Fruit fly (Drosophila melanogaster) whole organism, embryonic: Measurements from ENCODE around the gene Efhc1.1.
A peak's percentile ranks its signal among the peaks of the same experiment; 100 is the strongest.

ENCODE experiments used
- Ada2b ChIP-seq: fragments of 200-800 bp; sonication (Bioruptor generic); IDR thresholded peaks from 2 replicates; pipeline ENCODE4 v1.3.6; 2022; ENCODE audit warnings: missing biosample characterization, missing genetic modification characterization
- Atf6 ChIP-seq: fragments of 200-800 bp; sonication (Bioruptor generic); IDR thresholded peaks from 2 replicates; pipeline ENCODE4 v1.3.6; 2022; ENCODE audit warnings: missing biosample characterization, missing genetic modification characterization
- BEAF-32 ChIP-seq: fragments of 200-800 bp; sonication (Bioruptor generic); optimal IDR thresholded peaks from 3 replicates; lab custom pipeline; 2017; ENCODE audit warnings: missing biosample characterization, missing genetic modification characterization, mild to moderate bottlenecking, moderate library complexity, missing genetic modification reagents
- BtbVII ChIP-seq: fragments of 200-800 bp; sonication (Bioruptor generic); optimal IDR thresholded peaks from 3 replicates; lab custom pipeline; 2017; ENCODE audit warnings: missing biosample characterization, mild to moderate bottlenecking, missing genetic modification characterization
- CG11398 ChIP-seq: fragments of 200-800 bp; sonication (Bioruptor generic); optimal IDR thresholded peaks from 2 replicates; lab custom pipeline; 2016; ENCODE audit warnings: missing biosample characterization, missing genetic modification characterization
- CG12219 ChIP-seq: fragments of 200-800 bp; sonication (Bioruptor generic); optimal IDR thresholded peaks from 3 replicates; lab custom pipeline; 2018; ENCODE audit warnings: missing biosample characterization, mild to moderate bottlenecking, missing genetic modification characterization
- CG12236 ChIP-seq: fragments of 200-800 bp; sonication (Bioruptor generic); optimal IDR thresholded peaks from 2 replicates; lab custom pipeline; 2016; ENCODE audit warnings: missing biosample characterization, missing genetic modification characterization
- CG1233 ChIP-seq: fragments of 200-800 bp; sonication (Bioruptor generic); optimal IDR thresholded peaks from 4 replicates; lab custom pipeline; 2018; ENCODE audit warnings: missing biosample characterization, mild to moderate bottlenecking, missing genetic modification characterization
- CG12659 ChIP-seq: fragments of 200-800 bp; sonication (Bioruptor generic); optimal IDR thresholded peaks from 3 replicates; lab custom pipeline; 2017; ENCODE audit warnings: mild to moderate bottlenecking, missing biosample characterization, missing genetic modification reagents, missing genetic modification characterization
- CG12744 ChIP-seq: fragments of 200-800 bp; sonication (Bioruptor generic); optimal IDR thresholded peaks from 2 replicates; lab custom pipeline; 2016; ENCODE audit warnings: missing biosample characterization, missing genetic modification characterization
- CG14710 ChIP-seq: fragments of 200-800 bp; sonication (Bioruptor generic); optimal IDR thresholded peaks from 3 replicates; lab custom pipeline; 2019; ENCODE audit warnings: missing biosample characterization, mild to moderate bottlenecking, missing genetic modification characterization, moderate library complexity
- CG15514 ChIP-seq: fragments of 200-800 bp; sonication (Bioruptor generic); optimal IDR thresholded peaks from 3 replicates; lab custom pipeline; 2017; ENCODE audit warnings: missing biosample characterization, missing genetic modification characterization, mild to moderate bottlenecking, moderate library complexity, missing genetic modification reagents
- CG15601 ChIP-seq: fragments of 200-800 bp; sonication (Bioruptor generic); optimal IDR thresholded peaks from 3 replicates; lab custom pipeline; 2019; ENCODE audit warnings: missing biosample characterization, mild to moderate bottlenecking, missing genetic modification characterization, moderate library complexity
- CG17186 ChIP-seq: fragments of 200-800 bp; sonication (Bioruptor generic); optimal IDR thresholded peaks from 3 replicates; lab custom pipeline; 2017; ENCODE audit warnings: missing biosample characterization, missing genetic modification reagents, missing genetic modification characterization
- CG17359 ChIP-seq: fragments of 200-800 bp; sonication (Bioruptor generic); optimal IDR thresholded peaks from 3 replicates; lab custom pipeline; 2018; ENCODE audit warnings: missing biosample characterization, mild to moderate bottlenecking, missing genetic modification characterization, moderate library complexity
- CG18599 ChIP-seq: fragments of 200-800 bp; sonication (Bioruptor generic); optimal IDR thresholded peaks from 3 replicates; lab custom pipeline; 2017; ENCODE audit warnings: missing biosample characterization, missing genetic modification characterization, mild to moderate bottlenecking, moderate library complexity, missing genetic modification reagents
- CG30403 ChIP-seq: fragments of 200-800 bp; sonication (Bioruptor generic); optimal IDR thresholded peaks from 3 replicates; lab custom pipeline; 2016; ENCODE audit warnings: missing biosample characterization, missing genetic modification characterization
- CG3065 ChIP-seq: fragments of 200-800 bp; sonication (Bioruptor generic); optimal IDR thresholded peaks from 2 replicates; lab custom pipeline; 2016; ENCODE audit warnings: missing biosample characterization, missing genetic modification characterization
- CG33213 ChIP-seq: fragments of 200-800 bp; sonication (Bioruptor generic); optimal IDR thresholded peaks from 3 replicates; lab custom pipeline; 2016; ENCODE audit warnings: missing biosample characterization, missing genetic modification characterization
- CG34422 ChIP-seq: fragments of 200-800 bp; sonication (Bioruptor generic); IDR thresholded peaks from 3 replicates; pipeline ENCODE4 v1.3.6; 2022; ENCODE audit warnings: missing biosample characterization, missing genetic modification characterization
- CG4707 ChIP-seq: fragments of 200-800 bp; sonication (Bioruptor generic); optimal IDR thresholded peaks from 2 replicates; lab custom pipeline; 2018; ENCODE audit warnings: missing biosample characterization, mild to moderate bottlenecking, missing genetic modification characterization, moderate library complexity
- CG6175 ChIP-seq: fragments of 200-800 bp; sonication (Bioruptor generic); IDR thresholded peaks from 3 replicates; pipeline ENCODE4 v1.3.6; 2022; ENCODE audit warnings: missing biosample characterization, missing genetic modification characterization
- CG7271 ChIP-seq: fragments of 200-800 bp; sonication (Bioruptor generic); optimal IDR thresholded peaks from 2 replicates; lab custom pipeline; 2018; ENCODE audit warnings: missing biosample characterization, mild to moderate bottlenecking, missing genetic modification characterization, moderate library complexity
- CG7745 ChIP-seq: fragments of 200-800 bp; sonication (Bioruptor generic); optimal IDR thresholded peaks from 2 replicates; lab custom pipeline; 2018; ENCODE audit warnings: missing biosample characterization, mild to moderate bottlenecking, missing genetic modification characterization, moderate library complexity
- CG7963 ChIP-seq: fragments of 200-800 bp; sonication (Bioruptor generic); IDR thresholded peaks from 3 replicates; pipeline ENCODE4 v1.3.6; 2022; ENCODE audit warnings: missing biosample characterization, missing genetic modification characterization; ENCODE audit not compliant: partially characterized antibody
- CG8290 ChIP-seq, 3 experiments: fragments of 200-800 bp; sonication (Bioruptor generic); optimal IDR thresholded peaks; 2 replicates each; lab custom pipeline; 2016 to 2019; ENCODE audit warnings: missing biosample characterization in 3 of 3, missing genetic modification characterization in 3 of 3, mild to moderate bottlenecking in 2 of 3, moderate library complexity in 1 of 3
- CG9437 ChIP-seq: fragments of 200-800 bp; sonication (Bioruptor generic); optimal IDR thresholded peaks from 2 replicates; lab custom pipeline; 2018; ENCODE audit warnings: missing biosample characterization, mild to moderate bottlenecking, missing genetic modification characterization
- Dfd ChIP-seq, 2 experiments: fragments of >200 bp; optimal IDR thresholded peaks; 2 replicates each; lab custom pipeline; 2017; ENCODE audit warnings: missing biosample characterization in 2 of 2, missing genetic modification characterization in 2 of 2
- Drgx ChIP-seq: fragments of 200-800 bp; sonication (Bioruptor generic); IDR thresholded peaks from 2 replicates; pipeline ENCODE4 v1.3.6; 2022; ENCODE audit warnings: missing biosample characterization, missing genetic modification characterization
- Ets65A ChIP-seq: fragments of 200-800 bp; sonication (Bioruptor generic); peaks from one replicate; lab custom pipeline; 2016; ENCODE audit warnings: missing biosample characterization, missing genetic modification characterization
- Lhr ChIP-seq: fragments of 200-800 bp; sonication (Bioruptor generic); optimal IDR thresholded peaks from 3 replicates; lab custom pipeline; 2017; ENCODE audit warnings: mild to moderate bottlenecking, missing biosample characterization, missing genetic modification reagents, missing genetic modification characterization
- Nf-YC ChIP-seq: fragments of 200-800 bp; optimal IDR thresholded peaks from 3 replicates; lab custom pipeline; 2019; ENCODE audit warnings: missing biosample characterization, mild to moderate bottlenecking, missing genetic modification characterization, moderate library complexity
- Oli ChIP-seq: fragments of 200-800 bp; sonication (Bioruptor generic); optimal IDR thresholded peaks from 2 replicates; lab custom pipeline; 2018; ENCODE audit warnings: missing biosample characterization, mild to moderate bottlenecking, missing genetic modification characterization, moderate library complexity
- cas ChIP-seq: fragments of 200-800 bp; sonication (Bioruptor generic); IDR thresholded peaks from 2 replicates; pipeline ENCODE4 v1.3.6; 2022; ENCODE audit warnings: missing biosample characterization, missing genetic modification characterization
- cg ChIP-seq: fragments of 200-800 bp; sonication (Bioruptor generic); optimal IDR thresholded peaks from 3 replicates; lab custom pipeline; 2019; ENCODE audit warnings: missing biosample characterization, mild to moderate bottlenecking, missing genetic modification characterization, moderate library complexity
- dati ChIP-seq: fragments of 200-800 bp; sonication (Bioruptor generic); IDR thresholded peaks from 2 replicates; pipeline ENCODE4 v1.3.6; 2022; ENCODE audit warnings: missing biosample characterization, missing genetic modification characterization
- ems ChIP-seq: fragments of 200-800 bp; sonication (Bioruptor generic); optimal IDR thresholded peaks from 3 replicates; lab custom pipeline; 2016; ENCODE audit warnings: missing biosample characterization, missing genetic modification characterization
- eve ChIP-seq, 2 experiments: fragments of >200 bp; optimal IDR thresholded peaks; 2 replicates each; lab custom pipeline; 2017; ENCODE audit warnings: missing biosample characterization in 2 of 2, missing genetic modification characterization in 2 of 2
- fu2 ChIP-seq: fragments of 200-800 bp; sonication (Bioruptor generic); optimal IDR thresholded peaks from 2 replicates; lab custom pipeline; 2016; ENCODE audit warnings: missing biosample characterization, missing genetic modification characterization
- kay ChIP-seq: fragments of 200-800 bp; sonication (Bioruptor generic); optimal IDR thresholded peaks from 2 replicates; lab custom pipeline; 2016; ENCODE audit warnings: missing biosample characterization, missing genetic modification characterization
- nerfin-2 ChIP-seq: fragments of 200-800 bp; sonication (Bioruptor generic); IDR thresholded peaks from 2 replicates; pipeline ENCODE4 v1.3.6; 2022; ENCODE audit warnings: missing biosample characterization, missing genetic modification characterization; ENCODE audit not compliant: partially characterized antibody
- pnt ChIP-seq: fragments of 200-800 bp; sonication (Bioruptor generic); optimal IDR thresholded peaks from 3 replicates; lab custom pipeline; 2016; ENCODE audit warnings: missing biosample characterization, missing genetic modification characterization
- salm ChIP-seq: fragments of 200-800 bp; sonication (Bioruptor generic); optimal IDR thresholded peaks from 2 replicates; lab custom pipeline; 2018; ENCODE audit warnings: missing biosample characterization, mild to moderate bottlenecking, missing genetic modification characterization
- sd ChIP-seq: fragments of 200-800 bp; sonication (Bioruptor generic); optimal IDR thresholded peaks from 3 replicates; lab custom pipeline; 2018; ENCODE audit warnings: missing biosample characterization, mild to moderate bottlenecking, missing genetic modification characterization, moderate library complexity
- sens ChIP-seq: fragments of 200-800 bp; sonication (Bioruptor generic); peaks from one replicate; lab custom pipeline; 2016; ENCODE audit warnings: missing biosample characterization, missing genetic modification characterization
- sens-2 ChIP-seq: fragments of 200-800 bp; sonication (Bioruptor generic); IDR thresholded peaks from 2 replicates; pipeline ENCODE4 v1.3.6; 2022; ENCODE audit warnings: missing biosample characterization, missing genetic modification characterization
- usp ChIP-seq: fragments of >200 bp; optimal IDR thresholded peaks from 2 replicates; lab custom pipeline; 2017; ENCODE audit warnings: missing biosample characterization, missing genetic modification characterization

Gene Efhc1.1

dm6 chrX:15811666-15812614 is 28.4 kb upstream of the Efhc1.1 start (continued):
- no peak for TF ChIP-seq cas (GFP tag; lab: Robert Waterston, UW)
- peak in 1 of 2 experiments; percentile 37 for TF ChIP-seq Dfd (GFP tag; optimal IDR thresholded peaks at IDR 0.05; lab: Kevin White, UChicago)
- no peak for TF ChIP-seq CG11398 (GFP tag; lab: Kevin White, UChicago)
- peak; percentile 95 for TF ChIP-seq CG6175
- peak; percentile 4; the same call in 1 of the 2 replicates for TF ChIP-seq Atf6 (GFP tag; lab: Robert Waterston, UW)
- no peak for TF ChIP-seq CG3065 (GFP tag; lab: Kevin White, UChicago)
- TF ChIP-seq Ada2b = no peak
- no peak for TF ChIP-seq CG1233 (GFP tag; lab: Kevin White, UChicago)
- peak; percentile 99 for TF ChIP-seq cg (GFP tag; lab: Kevin White, UChicago)
- TF ChIP-seq CG4707 = peak; percentile 20
- no peak for TF ChIP-seq salm (tag; lab: Kevin White, UChicago)
- TF ChIP-seq, all 482 proteins: peak for 85

dm6 chrX:15809255-15809654 is 25.7 kb upstream of the Efhc1.1 start, which contains the start of gene CG8509:
CG8509 (plus strand) TSS chrX:15809555.
- no peak for TF ChIP-seq CG14710 (tag; lab: Kevin White, UChicago)
- no peak for TF ChIP-seq ems (GFP tag; lab: Kevin White, UChicago)
- no peak for TF ChIP-seq pnt (GFP tag; lab: Kevin White, UChicago)
- no peak for TF ChIP-seq CG7963
- TF ChIP-seq usp (GFP tag; lab: Kevin White, UChicago) = no peak
- no peak for TF ChIP-seq CG17359
- no peak for TF ChIP-seq CG15514 (GFP tag; lab: Kevin White, UChicago)
- no peak for TF ChIP-seq Drgx (GFP tag; lab: Robert Waterston, UW)
- no peak for TF ChIP-seq CG33213
- no peak for TF ChIP-seq kay (GFP tag; lab: Kevin White, UChicago)
- TF ChIP-seq CG30403 (GFP tag; lab: Kevin White, UChicago) = no peak
- TF ChIP-seq CG12744 = no peak
- TF ChIP-seq sens (GFP tag; lab: Kevin White, UChicago) = no peak
- TF ChIP-seq CG17186 (GFP tag; lab: Kevin White, UChicago) = no peak
- TF ChIP-seq Nf-YC (tag; lab: Kevin White, UChicago) = no peak
- TF ChIP-seq eve (GFP tag; optimal IDR thresholded peaks at IDR 0.05; lab: Kevin White, UChicago) = no peak
- no peak for TF ChIP-seq BtbVII (GFP tag; lab: Kevin White, UChicago)

dm6 chrX:15807915-15808314 is 24.4 kb upstream of the Efhc1.1 start:
- TF ChIP-seq CG15601 (tag; lab: Kevin White, UChicago) (no peak), CG9437 (GFP tag; lab: Kevin White, UChicago) (no peak), dati (GFP tag; lab: Robert Waterston, UW) (no peak), CG12219 (GFP tag; lab: Kevin White, UChicago) (no peak), CG34422 (GFP tag; lab: Robert Waterston, UW) (no peak), CG18599 (GFP tag; lab: Kevin White, UChicago) (no peak), fu2 (no peak), Ets65A (GFP tag; lab: Kevin White, UChicago) (peak; percentile 52), nerfin-2 (GFP tag; lab: Robert Waterston, UW) (no peak), CG12659 (GFP tag; lab: Kevin White, UChicago) (no peak), CG7271 (tag; lab: Kevin White, UChicago) (no peak), sd (no peak), Oli (tag; lab: Kevin White, UChicago) (no peak), CG8290 (GFP tag; optimal IDR thresholded peaks at IDR 0.05; lab: Kevin White, UChicago) (peak; percentile 25), CG8290 (tag; optimal IDR thresholded peaks at IDR 0.05; lab: Kevin White, UChicago) (no peak), CG7745 (tag; lab: Kevin White, UChicago) (no peak), BEAF-32 (GFP tag; lab: Kevin White, UChicago) (no peak), Lhr (GFP tag; lab: Kevin White, UChicago) (peak; percentile 6), CG12236 (GFP tag; lab: Kevin White, UChicago) (no peak), sens-2 (GFP tag; lab: Robert Waterston, UW) (no peak), CG3065 (GFP tag; lab: Kevin White, UChicago) (no peak)
